Worm (Caenorhabditis elegans) whole organism, L4/young adult: ENCODE measurements around the gene ZK1240.5.
"Not testable (repeated sequence)": the region's sequence is repeated elsewhere in the genome, so short reads cannot be mapped to it uniquely, and the experiment has no call there.

Experiments used
- W03F9.2 ChIP-seq: fragments of 150-350 bp; optimal IDR thresholded peaks from 2 replicates; lab custom pipeline; 2014; ENCODE audit warnings: missing biosample characterization, missing genetic modification characterization
- dao-5 ChIP-seq: sonication (generic microtip); optimal IDR thresholded peaks from 2 replicates; lab custom pipeline; 2016; ENCODE audit warnings: missing genotype, missing genetic modification characterization, moderate library complexity, missing compliant biosample characterization
- him-1 ChIP-seq: sonication (generic microtip); optimal IDR thresholded peaks from 2 replicates; lab custom pipeline; 2016; ENCODE audit warnings: missing genotype, missing genetic modification reagents, missing genetic modification characterization, missing compliant biosample characterization

Gene ZK1240.5

DNA sequence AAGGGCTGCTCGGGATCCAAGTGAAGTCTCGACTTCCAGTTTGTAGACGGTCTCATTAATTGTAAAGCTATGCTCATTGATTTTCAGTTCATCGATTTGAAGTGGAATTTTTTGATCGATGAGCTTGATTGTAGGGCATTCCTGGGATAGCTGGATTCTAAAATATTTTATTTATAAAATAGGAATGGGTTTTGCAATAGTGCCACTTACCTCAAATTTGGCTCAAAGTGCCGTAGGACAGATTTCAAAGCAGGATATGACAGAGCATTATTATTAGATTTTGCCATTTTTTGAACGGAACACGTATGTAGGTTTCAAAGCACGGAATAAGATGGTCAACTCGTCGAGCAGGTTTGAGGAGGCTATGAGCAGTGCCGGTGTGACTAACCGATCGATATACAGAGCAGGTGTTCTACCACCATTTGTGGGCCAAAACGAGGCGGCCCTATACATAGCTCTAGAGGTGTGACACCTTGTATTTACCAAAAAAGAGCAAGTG is 21.9 kb downstream of the ZK1240.5 start, which contains the start of gene fbxc-25:
TSS of gene fbxc-25 (minus strand) at position 449 of the 499 bp plus-strand sequence.
- TF ChIP-seq W03F9.2 (no peak), dao-5 (tag; lab: Kevin White, UChicago) (no peak), him-1 (tag; lab: Kevin White, UChicago) (no peak)

ce11 chrII:2292549-2292948 is 25.2 kb downstream of the ZK1240.5 start:
- TF ChIP-seq W03F9.2 (no peak), dao-5 (tag; lab: Kevin White, UChicago) (no peak), him-1 (tag; lab: Kevin White, UChicago) (no peak)

- TF ChIP-seq dao-5 (tag; lab: Kevin White, UChicago): no peak
These were observed 25.7 kb downstream of the ZK1240.5 start, which contains the start of gene K09F6.7 for ce11 chrII:2292027-2292426. Gene K09F6.7, minus strand, starts transcription at chrII:2292127.

ce11 chrII:2289441-2289840 is 28.3 kb downstream of the ZK1240.5 start:
- TF ChIP-seq W03F9.2: no peak
- TF ChIP-seq him-1 (tag; lab: Kevin White, UChicago): no peak
- TF ChIP-seq dao-5 (tag; lab: Kevin White, UChicago): no peak

- no peak for TF ChIP-seq W03F9.2
- no peak for TF ChIP-seq dao-5 (tag; lab: Kevin White, UChicago)
- TF ChIP-seq him-1 (tag; lab: Kevin White, UChicago): no peak
These were observed 28.9 kb downstream of the ZK1240.5 start, which contains the start of the genes K09F6.10 and K09F6.13 for ce11 chrII:2288798-2289197. Gene K09F6.10, minus strand, starts transcription at chrII:2288883. Gene K09F6.13, plus strand, starts transcription at chrII:2289114.

ce11 chrII:2284703-2285102 is 33.0 kb downstream of the ZK1240.5 start:
- TF ChIP-seq him-1 (tag; lab: Kevin White, UChicago): no peak
- TF ChIP-seq W03F9.2: no peak
- no peak for TF ChIP-seq dao-5 (tag; lab: Kevin White, UChicago)

ce11 chrII:2282599-2282998 is 35.1 kb downstream of the ZK1240.5 start, which contains the start of gene K09F6.9:
Gene K09F6.9, minus strand, starts transcription at chrII:2282699.
- not testable (repeated sequence) for TF ChIP-seq W03F9.2; dao-5 (tag; lab: Kevin White, UChicago); him-1 (tag; lab: Kevin White, UChicago)

- no peak for TF ChIP-seq W03F9.2
- no peak for TF ChIP-seq dao-5 (tag; lab: Kevin White, UChicago)
- TF ChIP-seq him-1 (tag; lab: Kevin White, UChicago): no peak
These were observed 37.9 kb downstream of the ZK1240.5 start, which contains the start of gene K09F6.11 for ce11 chrII:2279839-2280238. Gene K09F6.11, plus strand, starts transcription at chrII:2280139.

ce11 chrII:2279263-2279662 is 38.5 kb downstream of the ZK1240.5 start, which contains the start of gene K09F6.6:
Gene K09F6.6, minus strand, starts transcription at chrII:2279305.
- TF ChIP-seq him-1 (tag; lab: Kevin White, UChicago) (no peak), W03F9.2 (no peak), dao-5 (tag; lab: Kevin White, UChicago) (no peak)

ce11 chrII:2277418-2277817 is 40.3 kb downstream of the ZK1240.5 start, which contains the start of gene K09F6.15:
Gene K09F6.15, minus strand, starts transcription at chrII:2277518.
- TF ChIP-seq W03F9.2: no peak
- TF ChIP-seq dao-5 (tag; lab: Kevin White, UChicago): no peak

DNA sequence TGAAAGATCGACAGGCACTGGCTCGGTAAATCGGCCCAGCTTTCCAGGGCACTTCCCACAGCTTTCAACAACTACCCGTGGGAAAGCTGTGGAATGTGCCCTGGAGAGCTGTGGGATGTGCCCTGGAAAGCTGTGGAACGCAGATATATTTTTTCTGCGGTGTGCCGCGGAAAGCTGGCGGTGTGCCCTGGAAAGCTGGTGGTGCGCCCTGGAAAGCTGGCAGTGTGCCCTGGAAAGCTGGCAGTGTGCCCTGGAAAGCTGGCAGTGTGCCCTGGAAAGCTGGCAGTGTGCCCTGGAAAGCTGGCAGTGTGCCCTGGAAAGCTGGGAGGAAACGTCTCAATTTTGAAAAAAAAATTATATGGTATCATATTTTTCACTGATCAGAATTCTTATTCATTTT is 44.0 kb downstream of the ZK1240.5 start:
- no peak for TF ChIP-seq W03F9.2
- TF ChIP-seq dao-5 (tag; lab: Kevin White, UChicago): no peak
- no peak for TF ChIP-seq him-1 (tag; lab: Kevin White, UChicago)
